Worm (Caenorhabditis elegans): ENCODE results near the gene hse-5.

hse-5 gene

ce11 chrIII:4374854-4375253 is 29.7 kb downstream of the hse-5 start, which contains the start of gene pals-26:
Gene pals-26 (plus strand): TSS chrIII:4375154.
- no peak for TF ChIP-seq nhr-12 (tag; optimal IDR thresholded peaks at IDR 0.05)
- TF ChIP-seq nhr-11 (tag; optimal IDR thresholded peaks at IDR 0.05), result no peak
- TF ChIP-seq tlp-1 (tag; optimal IDR thresholded peaks at IDR 0.05), result no peak
- no peak for TF ChIP-seq unc-130 (tag; optimal IDR thresholded peaks at IDR 0.05)
- TF ChIP-seq pag-3 (tag; optimal IDR thresholded peaks at IDR 0.05; ENCODE audit: borderline replicate concordance, insufficient read depth), result no peak
- TF ChIP-seq C16A3.4 (tag; optimal IDR thresholded peaks at IDR 0.05), result no peak
- no peak for TF ChIP-seq fkh-10 (GFP tag; optimal IDR thresholded peaks at IDR 0.05)
- TF ChIP-seq nhr-84 (tag; optimal IDR thresholded peaks at IDR 0.05), result no peak
- no peak for TF ChIP-seq nhr-71 (tag; optimal IDR thresholded peaks at IDR 0.05)
- TF ChIP-seq sup-37 (GFP tag; optimal IDR thresholded peaks at IDR 0.05), result no peak

ce11 chrIII:4378600-4379293 is 33.6 kb downstream of the hse-5 start:
- peak; percentile 28 for TF ChIP-seq blmp-1 (tag; optimal IDR thresholded peaks at IDR 0.05)
- peak; percentile 52 for TF ChIP-seq snu-23 (GFP tag; optimal IDR thresholded peaks at IDR 0.05)
- TF ChIP-seq xbp-1 (tag; optimal IDR thresholded peaks at IDR 0.05), result peak; percentile 25
- TF ChIP-seq lir-3 (tag; optimal IDR thresholded peaks at IDR 0.05; ENCODE audit: poor library complexity), result peak; percentile 8
- TF ChIP-seq swsn-7 (tag; optimal IDR thresholded peaks at IDR 0.05), result peak; percentile 52
- TF ChIP-seq skn-1 (tag; optimal IDR thresholded peaks at IDR 0.05), result peak; percentile 27
- peak; percentile 19 for TF ChIP-seq irx-1 (tag; optimal IDR thresholded peaks at IDR 0.05)
- peak; percentile 56 for TF ChIP-seq nhr-47 (tag; optimal IDR thresholded peaks at IDR 0.05)
- TF ChIP-seq C16A3.4 (tag; optimal IDR thresholded peaks at IDR 0.05), result peak; percentile 23
- TF ChIP-seq lsy-2 (tag; optimal IDR thresholded peaks at IDR 0.05), result peak; percentile 30 to 65
- TF ChIP-seq pax-3 (tag; optimal IDR thresholded peaks at IDR 0.05), result peak; percentile 13
- TF ChIP-seq lin-35 (GFP tag; optimal IDR thresholded peaks at IDR 0.05), result peak in 1 of 2 experiments; percentile 21
- peak in 1 of 2 experiments; percentile 1 for TF ChIP-seq mdl-1 (tag; optimal IDR thresholded peaks at IDR 0.05)
- TF ChIP-seq ceh-88 (GFP tag; IDR thresholded peaks at IDR 0.05), result peak; percentile 48; the same call in 1 of the 2 replicates
- peak; percentile 81 for TF ChIP-seq nhr-19 (GFP tag; conservative IDR thresholded peaks at IDR 0.05)
- TF ChIP-seq nhr-71 (tag; optimal IDR thresholded peaks at IDR 0.05), result peak; percentile 62
- peak; percentile 56 for TF ChIP-seq nhr-90 (tag; optimal IDR thresholded peaks at IDR 0.05; ENCODE audit: poor library complexity)
- peak; percentile 56 for TF ChIP-seq nhr-85 (tag)
- peak in 1 of 6 experiments; percentile 17 for TF ChIP-seq elt-3 (tag; optimal IDR thresholded peaks at IDR 0.05)
- peak; percentile 23 for TF ChIP-seq tbx-2 (tag; optimal IDR thresholded peaks at IDR 0.05)
- TF ChIP-seq aly-2 (tag; optimal IDR thresholded peaks at IDR 0.05), result peak; percentile 30
- TF ChIP-seq rnt-1 (tag; optimal IDR thresholded peaks at IDR 0.05), result peak; percentile 28
- 0 out of 2 replicates have a peak, but pooled peaks have one; percentile 28 for TF ChIP-seq grh-1 (GFP tag; IDR thresholded peaks at IDR 0.05)
- peak; percentile 8; the same call in 1 of the 2 replicates for TF ChIP-seq isw-1 (GFP tag; IDR thresholded peaks at IDR 0.05)
- TF ChIP-seq dpl-1 (GFP tag; optimal IDR thresholded peaks at IDR 0.05), result peak in 1 of 3 experiments; percentile 5
- peak; percentile 29 for TF ChIP-seq fkh-8 (tag; optimal IDR thresholded peaks at IDR 0.05)
- TF ChIP-seq dsc-1 (tag; optimal IDR thresholded peaks at IDR 0.05), result peak; percentile 25
- TF ChIP-seq mep-1 (tag; optimal IDR thresholded peaks at IDR 0.05), result peak; percentile 50
- peak; percentile 48 for TF ChIP-seq nhr-20 (tag; optimal IDR thresholded peaks at IDR 0.05)
- TF ChIP-seq efl-1 (optimal IDR thresholded peaks at IDR 0.05), result peak in 1 of 2 experiments; percentile 38
- TF ChIP-seq efl-1 (GFP tag; optimal IDR thresholded peaks at IDR 0.05 in 1 of 2), result peak in 1 of 2 experiments; percentile 61

ce11 chrIII:4379717-4380116 is 34.6 kb downstream of the hse-5 start, which contains the start of gene B0284.3:
Gene B0284.3 (minus strand): TSS chrIII:4379817.
- TF ChIP-seq nhr-11 (tag; optimal IDR thresholded peaks at IDR 0.05) (no peak), aha-1 (tag; optimal IDR thresholded peaks at IDR 0.05) (no peak), sptf-1 (tag; optimal IDR thresholded peaks at IDR 0.05) (no peak), nhr-76 (tag; optimal IDR thresholded peaks at IDR 0.05) (no peak), ces-1 (GFP tag; optimal IDR thresholded peaks at IDR 0.05) (no peak), fkh-8 (tag; optimal IDR thresholded peaks at IDR 0.05) (no peak), lin-14 (GFP tag; optimal IDR thresholded peaks at IDR 0.05) (no peak), nhr-85 (tag) (no peak), lin-35 (GFP tag; optimal IDR thresholded peaks at IDR 0.05) (no peak), unc-62 (GFP tag; optimal IDR thresholded peaks at IDR 0.05) (no peak), ceh-8 (GFP tag; optimal IDR thresholded peaks at IDR 0.05) (no peak), lin-15B (tag; optimal IDR thresholded peaks at IDR 0.05) (no peak), mab-9 (GFP tag; IDR thresholded peaks at IDR 0.05) (no peak), sup-37 (GFP tag; optimal IDR thresholded peaks at IDR 0.05) (no peak), F16B12.6 (tag; optimal IDR thresholded peaks at IDR 0.05) (no peak), unc-86 (tag; optimal IDR thresholded peaks at IDR 0.05) (no peak)
